Worm (Caenorhabditis elegans) whole organism, L4 larva: ENCODE measurements around the gene tdo-2.

Experiments
- D1046.2 ChIP-seq: fragments of 200-800 bp; sonication (Bioruptor generic); IDR thresholded peaks from 2 replicates; pipeline ENCODE4 v1.3.6; 2022; ENCODE audit warnings: missing genetic modification characterization, missing compliant biosample characterization
- F44E2.7 ChIP-seq: fragments of 200-800 bp; sonication (Bioruptor generic); IDR thresholded peaks from 2 replicates; pipeline ENCODE4 v2.1.2; 2022; ENCODE audit warnings: missing genetic modification characterization, missing compliant biosample characterization
- T20F7.1 ChIP-seq: fragments of 200-800 bp; sonication (Bioruptor generic); optimal IDR thresholded peaks from 2 replicates; lab custom pipeline; 2018; ENCODE audit warnings: mild to moderate bottlenecking, missing genetic modification characterization, missing compliant biosample characterization
- T26A8.4 ChIP-seq: fragments of 200-800 bp; sonication (Bioruptor generic); IDR thresholded peaks from 2 replicates; pipeline ENCODE4 v1.3.6; 2022; ENCODE audit warnings: missing genetic modification characterization, missing compliant biosample characterization
- Y5F2A.4 ChIP-seq: fragments of 200-800 bp; sonication (Bioruptor generic); optimal IDR thresholded peaks from 2 replicates; lab custom pipeline; 2018; ENCODE audit warnings: mild to moderate bottlenecking, missing genetic modification characterization, missing compliant biosample characterization
- ceh-20 ChIP-seq: fragments of 200-800 bp; sonication (Bioruptor generic); IDR thresholded peaks from 2 replicates; pipeline ENCODE4 v1.3.6; 2022; ENCODE audit warnings: missing genetic modification reagents, missing genetic modification characterization, missing compliant biosample characterization
- ceh-32 ChIP-seq: sonication (generic microtip); optimal IDR thresholded peaks from 2 replicates; lab custom pipeline; 2016; ENCODE audit warnings: mild to moderate bottlenecking, missing genetic modification characterization, missing compliant biosample characterization; ENCODE audit not compliant: poor library complexity
- ces-1 ChIP-seq: fragments of 150-350 bp; sonication (generic microtip); optimal IDR thresholded peaks from 4 replicates; lab custom pipeline; 2014; ENCODE audit warnings: missing biosample characterization, missing genetic modification reagents, missing genetic modification characterization
- cey-2 ChIP-seq: sonication (generic microtip); optimal IDR thresholded peaks from 3 replicates; lab custom pipeline; 2017; ENCODE audit warnings: missing genetic modification characterization, mild to moderate bottlenecking, missing compliant biosample characterization, antibody characterized with exemption, borderline replicate concordance; ENCODE audit not compliant: insufficient read depth
- ctbp-1 ChIP-seq: fragments of 200-800 bp; sonication (Bioruptor generic); IDR thresholded peaks from 2 replicates; pipeline ENCODE4 v1.3.6; 2022; ENCODE audit warnings: missing genetic modification reagents, missing genetic modification characterization, missing compliant biosample characterization
- daf-12 ChIP-seq: fragments of 150-350 bp; optimal IDR thresholded peaks from 2 replicates; lab custom pipeline; 2014; ENCODE audit warnings: missing biosample characterization, missing genetic modification reagents, missing genetic modification characterization
- daf-8 ChIP-seq: fragments of 200-800 bp; sonication (Bioruptor generic); IDR thresholded peaks from 2 replicates; pipeline ENCODE4 v1.3.6; 2022; ENCODE audit warnings: missing genetic modification characterization, missing compliant biosample characterization
- duxl-1 ChIP-seq: sonication (generic microtip); optimal IDR thresholded peaks from 2 replicates; lab custom pipeline; 2016; ENCODE audit warnings: mild to moderate bottlenecking, missing genetic modification characterization, moderate library complexity, missing compliant biosample characterization; ENCODE audit not compliant: poor library complexity
- egl-27 ChIP-seq: sonication (generic microtip); optimal IDR thresholded peaks from 3 replicates; lab custom pipeline; 2017; ENCODE audit warnings: missing biosample characterization, missing genetic modification reagents, missing genetic modification characterization
- egl-43 ChIP-seq: fragments of 200-800 bp; sonication (Bioruptor generic); IDR thresholded peaks from 2 replicates; pipeline ENCODE4 v1.3.6; 2022; ENCODE audit warnings: missing genetic modification reagents, missing genetic modification characterization, missing compliant biosample characterization
- fkh-10 ChIP-seq: fragments of 150-350 bp; optimal IDR thresholded peaks from 2 replicates; lab custom pipeline; 2014; ENCODE audit warnings: missing biosample characterization, missing genetic modification reagents, missing genetic modification characterization
- hlh-11 ChIP-seq: fragments of 200-800 bp; sonication (Bioruptor generic); optimal IDR thresholded peaks from 2 replicates; lab custom pipeline; 2018; ENCODE audit warnings: mild to moderate bottlenecking, missing genetic modification characterization, missing compliant biosample characterization
- hmg-1.1 ChIP-seq: fragments of 200-800 bp; sonication (Bioruptor generic); IDR thresholded peaks from 2 replicates; pipeline ENCODE4 v1.3.6; 2022; ENCODE audit warnings: missing genetic modification reagents, missing genetic modification characterization, missing compliant biosample characterization
- jun-1 ChIP-seq: fragments of 150-350 bp; optimal IDR thresholded peaks from 2 replicates; lab custom pipeline; 2014; ENCODE audit warnings: missing biosample characterization, missing genetic modification reagents, missing genetic modification characterization
- lim-7 ChIP-seq: fragments of 200-800 bp; sonication (Bioruptor generic); IDR thresholded peaks from 2 replicates; pipeline ENCODE4 v1.3.6; 2022; ENCODE audit warnings: missing genetic modification characterization, missing compliant biosample characterization
- lin-13 ChIP-seq: fragments of 150-350 bp; optimal IDR thresholded peaks from 2 replicates; lab custom pipeline; 2014; ENCODE audit warnings: missing biosample characterization, missing genetic modification reagents, missing genetic modification characterization
- lin-15B ChIP-seq: fragments of 150-350 bp; sonication (generic microtip); optimal IDR thresholded peaks from 3 replicates; lab custom pipeline; 2014; ENCODE audit warnings: missing biosample characterization, missing genetic modification characterization
- lin-29 ChIP-seq: fragments of 200-800 bp; sonication (Bioruptor generic); IDR thresholded peaks from 2 replicates; pipeline ENCODE4 v1.3.6; 2022; ENCODE audit warnings: missing genetic modification reagents, missing genetic modification characterization, missing compliant biosample characterization
- lin-38 ChIP-seq: fragments of 200-800 bp; sonication (Bioruptor generic); IDR thresholded peaks from 2 replicates; pipeline ENCODE4 v1.3.6; 2022; ENCODE audit warnings: missing genetic modification reagents, missing genetic modification characterization, missing compliant biosample characterization
- lin-39 ChIP-seq: fragments of 150-350 bp; optimal IDR thresholded peaks from 2 replicates; lab custom pipeline; 2014; ENCODE audit warnings: missing biosample characterization, missing genetic modification reagents, missing genetic modification characterization
- lir-3 ChIP-seq: sonication (generic microtip); optimal IDR thresholded peaks from 2 replicates; lab custom pipeline; 2016; ENCODE audit warnings: mild to moderate bottlenecking, missing genetic modification characterization, missing compliant biosample characterization
- lsy-2 ChIP-seq, 2 experiments: fragments of 150-350 bp in 1 of 2; sonication (generic microtip) in 1 of 2; optimal IDR thresholded peaks; 2 replicates each; lab custom pipeline; 2014 to 2017; ENCODE audit warnings: missing biosample characterization in 2 of 2, missing genetic modification characterization in 2 of 2
- madf-9 ChIP-seq: fragments of 200-800 bp; sonication (Bioruptor generic); conservative IDR thresholded peaks from 2 replicates; pipeline ENCODE4 v1.3.6; 2022; ENCODE audit warnings: missing genetic modification reagents, missing genetic modification characterization, missing compliant biosample characterization
- mep-1 ChIP-seq: fragments of 150-350 bp; sonication (generic microtip); optimal IDR thresholded peaks from 3 replicates; lab custom pipeline; 2014; ENCODE audit warnings: missing biosample characterization, missing genetic modification characterization
- mxl-2 ChIP-seq: fragments of 200-800 bp; sonication (Bioruptor generic); conservative IDR thresholded peaks from 2 replicates; pipeline ENCODE4 v1.3.6; 2022; ENCODE audit warnings: missing genetic modification reagents, missing genetic modification characterization, missing compliant biosample characterization
- nhr-11 ChIP-seq: fragments of 150-350 bp; optimal IDR thresholded peaks from 2 replicates; lab custom pipeline; 2014; ENCODE audit warnings: missing biosample characterization, missing genetic modification characterization
- nhr-237 ChIP-seq: sonication (generic microtip); optimal IDR thresholded peaks from 2 replicates; lab custom pipeline; 2017; ENCODE audit warnings: missing biosample characterization, missing genetic modification characterization
- nhr-25 ChIP-seq: sonication (generic microtip); optimal IDR thresholded peaks from 2 replicates; lab custom pipeline; 2017; ENCODE audit warnings: missing genetic modification characterization, mild to moderate bottlenecking, missing compliant biosample characterization, antibody characterized with exemption, moderate library complexity, borderline replicate concordance; ENCODE audit not compliant: insufficient read depth
- nhr-28 ChIP-seq: fragments of 150-350 bp; optimal IDR thresholded peaks from 2 replicates; lab custom pipeline; 2014; ENCODE audit warnings: missing biosample characterization, missing genetic modification characterization
- nhr-41 ChIP-seq: fragments of 200-800 bp; sonication (Bioruptor generic); IDR thresholded peaks from 2 replicates; pipeline ENCODE4 v1.3.6; 2022; ENCODE audit warnings: missing genetic modification reagents, missing genetic modification characterization, missing compliant biosample characterization
- nhr-6 ChIP-seq: fragments of 150-350 bp; optimal IDR thresholded peaks from 2 replicates; lab custom pipeline; 2014; ENCODE audit warnings: missing biosample characterization, missing genetic modification characterization
- nhr-76 ChIP-seq: fragments of 150-350 bp; optimal IDR thresholded peaks from 2 replicates; lab custom pipeline; 2014; ENCODE audit warnings: missing biosample characterization, missing genetic modification characterization
- php-3 ChIP-seq: fragments of 200-800 bp; sonication (Bioruptor generic); IDR thresholded peaks from 2 replicates; pipeline ENCODE4 v1.3.6; 2022; ENCODE audit warnings: missing genetic modification reagents, missing genetic modification characterization, missing compliant biosample characterization
- pqm-1 ChIP-seq: sonication (generic microtip); optimal IDR thresholded peaks from 2 replicates; lab custom pipeline; 2017; ENCODE audit warnings: missing biosample characterization, missing genetic modification characterization
- rbr-2 ChIP-seq: sonication (generic microtip); optimal IDR thresholded peaks from 2 replicates; lab custom pipeline; 2016; ENCODE audit warnings: missing genotype, missing genetic modification characterization, missing compliant biosample characterization
- saeg-2 ChIP-seq: fragments of 200-800 bp; sonication (Bioruptor generic); IDR thresholded peaks from 2 replicates; pipeline ENCODE4 v1.3.6; 2022; ENCODE audit warnings: missing genetic modification reagents, missing genetic modification characterization, missing compliant biosample characterization
- sdz-12 ChIP-seq: fragments of 200-800 bp; sonication (Bioruptor generic); optimal IDR thresholded peaks from 2 replicates; lab custom pipeline; 2018; ENCODE audit warnings: mild to moderate bottlenecking, missing genetic modification characterization, missing compliant biosample characterization
- set-16 ChIP-seq: fragments of 200-800 bp; sonication (Bioruptor generic); IDR thresholded peaks from 2 replicates; pipeline ENCODE4 v1.3.6; 2022; ENCODE audit warnings: missing genetic modification reagents, missing genetic modification characterization, missing compliant biosample characterization
- skn-1 ChIP-seq: fragments of 150-350 bp; optimal IDR thresholded peaks from 2 replicates; lab custom pipeline; 2014; ENCODE audit warnings: missing biosample characterization, missing genetic modification characterization
- snpc-4 ChIP-seq: fragments of 150-350 bp; optimal IDR thresholded peaks from 2 replicates; lab custom pipeline; 2014; ENCODE audit warnings: missing biosample characterization, missing genetic modification characterization
- spr-1 ChIP-seq: sonication (generic microtip); optimal IDR thresholded peaks from 2 replicates; lab custom pipeline; 2016; ENCODE audit warnings: mild to moderate bottlenecking, missing genetic modification characterization, missing compliant biosample characterization
- tag-97 ChIP-seq: fragments of 200-800 bp; sonication (Bioruptor generic); IDR thresholded peaks from 2 replicates; pipeline ENCODE4 v1.3.6; 2022; ENCODE audit warnings: missing genetic modification characterization, missing compliant biosample characterization
- tra-1 ChIP-seq: fragments of 200-800 bp; sonication (Bioruptor generic); IDR thresholded peaks from 2 replicates; pipeline ENCODE4 v1.3.6; 2022; ENCODE audit warnings: missing genetic modification reagents, missing genetic modification characterization, missing compliant biosample characterization
- unc-130 ChIP-seq: sonication (generic microtip); optimal IDR thresholded peaks from 2 replicates; lab custom pipeline; 2016; ENCODE audit warnings: missing genetic modification reagents, missing genetic modification characterization, missing compliant biosample characterization
- unc-39 ChIP-seq: sonication (generic microtip); optimal IDR thresholded peaks from 2 replicates; lab custom pipeline; 2017; ENCODE audit warnings: missing biosample characterization, missing genetic modification characterization
- vab-7 ChIP-seq: fragments of 200-800 bp; sonication (Bioruptor generic); IDR thresholded peaks from 2 replicates; pipeline ENCODE4 v1.3.6; 2022; ENCODE audit warnings: missing genetic modification reagents, missing genetic modification characterization, missing compliant biosample characterization
- zip-11 ChIP-seq: fragments of 200-800 bp; sonication (Bioruptor generic); IDR thresholded peaks from 2 replicates; pipeline ENCODE4 v1.3.6; 2022; ENCODE audit warnings: missing genetic modification characterization, missing compliant biosample characterization
- ztf-11 ChIP-seq: fragments of 150-350 bp; optimal IDR thresholded peaks from 2 replicates; lab custom pipeline; 2014; ENCODE audit warnings: missing biosample characterization, missing genetic modification characterization

tdo-2 gene

DNA sequence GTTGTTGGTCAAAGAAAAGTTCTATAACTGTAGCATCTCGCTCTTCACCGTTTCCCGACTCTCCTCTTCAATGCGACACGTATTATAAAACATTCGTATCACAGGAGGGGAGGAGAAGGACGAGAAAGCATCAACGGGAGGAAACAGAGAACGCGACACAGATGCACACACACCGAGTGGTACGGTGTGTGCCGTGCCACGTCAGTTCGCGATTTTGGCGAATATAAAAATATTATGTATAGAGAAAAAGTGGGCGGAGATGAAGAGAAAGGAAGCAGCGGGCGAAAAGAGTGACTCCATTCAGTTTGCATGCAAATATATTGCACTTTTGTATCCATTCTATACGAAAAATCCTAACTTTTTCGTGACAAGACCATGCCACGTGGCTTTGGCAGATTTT lies 5.0 kb downstream of the tdo-2 start (continued):
- TF ChIP-seq cey-2 (tag; lab: Kevin White, UChicago) (no peak), hmg-1.1 (GFP tag; lab: Robert Waterston, UW) (no peak), mxl-2 (GFP tag; lab: Robert Waterston, UW) (no peak), lin-13 (GFP tag; lab: Kevin White, UChicago) (no peak), egl-27 (tag; lab: Kevin White, UChicago) (no peak), F44E2.7 (no peak), daf-12 (tag; lab: Kevin White, UChicago) (no peak), zip-11 (no peak), lsy-2 (tag; optimal IDR thresholded peaks at IDR 0.05; lab: Kevin White, UChicago) (peak in 1 of 2 experiments; percentile 9), pqm-1 (peak; percentile 55), vab-7 (GFP tag; lab: Robert Waterston, UW) (no peak), tra-1 (GFP tag; lab: Robert Waterston, UW) (no peak), lin-38 (GFP tag; lab: Robert Waterston, UW) (peak; percentile 18; the same call in 1 of the 2 replicates), sdz-12 (GFP tag; lab: Kevin White, UChicago) (no peak), nhr-237 (no peak), saeg-2 (GFP tag; lab: Robert Waterston, UW) (no peak), unc-39 (tag; lab: Kevin White, UChicago) (no peak), nhr-28 (tag; lab: Kevin White, UChicago) (peak; percentile 42), nhr-6 (tag; lab: Kevin White, UChicago) (no peak), T20F7.1 (GFP tag; lab: Kevin White, UChicago) (no peak), lin-15B (no peak), nhr-11 (tag; lab: Kevin White, UChicago) (no peak), daf-8 (no peak), lin-39 (no peak), egl-43 (GFP tag; lab: Robert Waterston, UW) (no peak), nhr-76 (tag; lab: Kevin White, UChicago) (no peak), php-3 (0 out of 2 replicates have a peak, but pooled peaks have one; percentile 20), lir-3 (tag; lab: Kevin White, UChicago) (no peak), ceh-20 (GFP tag; lab: Robert Waterston, UW) (no peak), D1046.2 (GFP tag; lab: Robert Waterston, UW) (no peak), set-16 (GFP tag; lab: Robert Waterston, UW) (no peak), madf-9 (GFP tag; lab: Robert Waterston, UW) (no peak), rbr-2 (tag; lab: Kevin White, UChicago) (no peak), snpc-4 (no peak), lim-7 (no peak), Y5F2A.4 (GFP tag; lab: Kevin White, UChicago) (no peak), unc-130 (GFP tag; lab: Kevin White, UChicago) (no peak), mep-1 (tag; lab: Kevin White, UChicago) (peak; percentile 31), jun-1 (tag; lab: Kevin White, UChicago) (no peak), T26A8.4 (GFP tag; lab: Robert Waterston, UW) (no peak), tag-97 (no peak), nhr-25 (tag; lab: Kevin White, UChicago) (no peak), lin-29 (GFP tag; lab: Robert Waterston, UW) (no peak), ces-1 (GFP tag; lab: Kevin White, UChicago) (no peak), duxl-1 (tag; lab: Kevin White, UChicago) (peak; percentile 39), ctbp-1 (GFP tag; lab: Robert Waterston, UW) (no peak), nhr-41 (GFP tag; lab: Robert Waterston, UW) (no peak), ceh-32 (no peak), hlh-11 (tag; lab: Kevin White, UChicago) (peak; percentile 79), fkh-10 (GFP tag; lab: Kevin White, UChicago) (no peak), skn-1 (no peak), ztf-11 (tag; lab: Kevin White, UChicago) (no peak), spr-1 (no peak)
